Fruit fly (Drosophila melanogaster) whole organism, prepupa: ENCODE data around the gene CG33791.

ENCODE experiments used
- CG10631 ChIP-seq: fragments of 200-800 bp; sonication (Bioruptor generic); optimal IDR thresholded peaks from 2 replicates; lab custom pipeline; 2016; ENCODE audit warnings: missing biosample characterization, missing genetic modification characterization
- CG10669 ChIP-seq: fragments of 200-800 bp; sonication (Bioruptor generic); optimal IDR thresholded peaks from 3 replicates; lab custom pipeline; 2018; ENCODE audit warnings: missing biosample characterization, mild to moderate bottlenecking, missing genetic modification characterization, moderate library complexity
- CG11294 ChIP-seq: fragments of 200-800 bp; sonication (Bioruptor generic); IDR thresholded peaks from 2 replicates; pipeline ENCODE4 v1.3.6; 2022; ENCODE audit warnings: missing biosample characterization, missing genetic modification characterization
- CG11762 ChIP-seq: fragments of 200-800 bp; sonication (Bioruptor generic); optimal IDR thresholded peaks from 3 replicates; lab custom pipeline; 2016; ENCODE audit warnings: missing biosample characterization, missing genetic modification characterization; ENCODE audit not compliant: insufficient read depth
- CG11902 ChIP-seq: fragments of 200-800 bp; sonication (Bioruptor generic); optimal IDR thresholded peaks from 3 replicates; lab custom pipeline; 2016; ENCODE audit warnings: missing biosample characterization, missing genetic modification characterization
- CG15336 ChIP-seq: fragments of 200-800 bp; sonication (Bioruptor generic); IDR thresholded peaks from 2 replicates; pipeline ENCODE4 v1.3.6; 2022; ENCODE audit warnings: missing biosample characterization, missing genetic modification characterization
- CG1621 ChIP-seq: fragments of 200-800 bp; sonication (Bioruptor generic); optimal IDR thresholded peaks from 3 replicates; lab custom pipeline; 2018; ENCODE audit warnings: missing biosample characterization, mild to moderate bottlenecking, missing genetic modification characterization
- CG3032 ChIP-seq: fragments of 200-800 bp; optimal IDR thresholded peaks from 2 replicates; lab custom pipeline; 2019; ENCODE audit warnings: missing biosample characterization, mild to moderate bottlenecking, missing genetic modification characterization, moderate library complexity
- CG31627 ChIP-seq: fragments of 200-800 bp; sonication (Bioruptor generic); optimal IDR thresholded peaks from 3 replicates; lab custom pipeline; 2016; ENCODE audit warnings: missing biosample characterization, missing genetic modification characterization
- CG32006 ChIP-seq: fragments of 200-800 bp; sonication (Bioruptor generic); optimal IDR thresholded peaks from 3 replicates; lab custom pipeline; 2017; ENCODE audit warnings: missing biosample characterization, mild to moderate bottlenecking, missing genetic modification characterization
- CG34406 ChIP-seq: fragments of 200-800 bp; sonication (Bioruptor generic); optimal IDR thresholded peaks from 3 replicates; lab custom pipeline; 2016; ENCODE audit warnings: missing biosample characterization, missing genetic modification characterization
- CG3919 ChIP-seq: fragments of 200-800 bp; sonication (Bioruptor generic); optimal IDR thresholded peaks from 3 replicates; lab custom pipeline; 2016; ENCODE audit warnings: missing biosample characterization, missing genetic modification characterization
- CG4318 ChIP-seq: fragments of 200-800 bp; sonication (Bioruptor generic); optimal IDR thresholded peaks from 3 replicates; lab custom pipeline; 2017; ENCODE audit warnings: missing biosample characterization, mild to moderate bottlenecking, missing genetic modification characterization
- CG6163 ChIP-seq: fragments of 200-800 bp; sonication (Bioruptor generic); IDR thresholded peaks from 3 replicates; pipeline ENCODE4 v1.3.6; 2022; ENCODE audit warnings: missing biosample characterization, missing genetic modification characterization
- CG6276 ChIP-seq: fragments of 200-800 bp; sonication (Bioruptor generic); optimal IDR thresholded peaks from 2 replicates; lab custom pipeline; 2017; ENCODE audit warnings: missing biosample characterization, mild to moderate bottlenecking, missing genetic modification characterization
- CG6792 ChIP-seq: fragments of 200-800 bp; sonication (Bioruptor generic); optimal IDR thresholded peaks from 3 replicates; lab custom pipeline; 2016; ENCODE audit warnings: missing biosample characterization, missing genetic modification characterization
- CG6808 ChIP-seq: fragments of 200-800 bp; sonication (Bioruptor generic); optimal IDR thresholded peaks from 3 replicates; lab custom pipeline; 2017; ENCODE audit warnings: missing biosample characterization, missing genetic modification characterization, mild to moderate bottlenecking, moderate library complexity, missing genetic modification reagents
- CG6854 ChIP-seq: fragments of 200-800 bp; sonication (Bioruptor generic); optimal IDR thresholded peaks from 2 replicates; lab custom pipeline; 2017; ENCODE audit warnings: missing biosample characterization, mild to moderate bottlenecking, missing genetic modification characterization
- CG7368 ChIP-seq: fragments of 200-800 bp; sonication (Bioruptor generic); optimal IDR thresholded peaks from 3 replicates; lab custom pipeline; 2016; ENCODE audit warnings: missing biosample characterization, missing genetic modification characterization
- CG8119 ChIP-seq: fragments of 200-800 bp; sonication (Bioruptor generic); IDR thresholded peaks from 3 replicates; pipeline ENCODE4 v1.3.6; 2022; ENCODE audit warnings: missing biosample characterization, missing genetic modification characterization
- CG8319 ChIP-seq: fragments of 200-800 bp; sonication (Bioruptor generic); optimal IDR thresholded peaks from 3 replicates; lab custom pipeline; 2016; ENCODE audit warnings: missing biosample characterization, missing genetic modification characterization
- CG8632 ChIP-seq: fragments of 200-800 bp; sonication (Bioruptor generic); optimal IDR thresholded peaks from 3 replicates; lab custom pipeline; 2016; ENCODE audit warnings: missing biosample characterization, missing genetic modification characterization
- CG9139 ChIP-seq: fragments of 200-800 bp; sonication (Bioruptor generic); optimal IDR thresholded peaks from 3 replicates; lab custom pipeline; 2017; ENCODE audit warnings: missing biosample characterization, mild to moderate bottlenecking, missing genetic modification characterization
- Eip75B ChIP-seq: fragments of 200-800 bp; sonication (Bioruptor generic); optimal IDR thresholded peaks from 3 replicates; lab custom pipeline; 2016; ENCODE audit warnings: missing biosample characterization, missing genetic modification characterization
- Eip78C ChIP-seq: fragments of 200-800 bp; sonication (Bioruptor generic); peaks from one replicate; lab custom pipeline; 2016; ENCODE audit warnings: missing biosample characterization, missing genetic modification characterization
- Eip93F ChIP-seq: fragments of 200-800 bp; sonication (Bioruptor generic); optimal IDR thresholded peaks from 2 replicates; lab custom pipeline; 2016; ENCODE audit warnings: missing biosample characterization, mild to moderate bottlenecking, missing genetic modification characterization
- Ets21C ChIP-seq: fragments of 200-800 bp; sonication (Bioruptor generic); optimal IDR thresholded peaks from 3 replicates; lab custom pipeline; 2016; ENCODE audit warnings: missing biosample characterization, missing genetic modification characterization
- Gug ChIP-seq: fragments of 200-800 bp; sonication (Bioruptor generic); IDR thresholded peaks from 2 replicates; pipeline ENCODE4 v1.3.6; 2022; ENCODE audit warnings: missing biosample characterization, missing genetic modification characterization
- Hr39 ChIP-seq: fragments of 200-800 bp; sonication (Bioruptor generic); optimal IDR thresholded peaks from 2 replicates; lab custom pipeline; 2016; ENCODE audit warnings: missing biosample characterization, missing genetic modification characterization
- Hr4 ChIP-seq: fragments of 200-800 bp; sonication (Bioruptor generic); optimal IDR thresholded peaks from 3 replicates; lab custom pipeline; 2016; ENCODE audit warnings: missing biosample characterization, missing genetic modification characterization
- Lpt ChIP-seq: fragments of 200-800 bp; sonication (Bioruptor generic); optimal IDR thresholded peaks from 3 replicates; lab custom pipeline; 2016; ENCODE audit warnings: missing biosample characterization, missing genetic modification characterization
- OdsH ChIP-seq: fragments of 200-800 bp; sonication (Bioruptor generic); optimal IDR thresholded peaks from 3 replicates; lab custom pipeline; 2016; ENCODE audit warnings: missing biosample characterization, missing genetic modification characterization
- Smox ChIP-seq: fragments of 200-800 bp; sonication (Bioruptor generic); optimal IDR thresholded peaks from 3 replicates; lab custom pipeline; 2016; ENCODE audit warnings: missing biosample characterization, missing genetic modification characterization
- Sox102F ChIP-seq: fragments of 200-800 bp; sonication (Bioruptor generic); optimal IDR thresholded peaks from 2 replicates; lab custom pipeline; 2016; ENCODE audit warnings: missing biosample characterization, mild to moderate bottlenecking, missing genetic modification characterization
- Sox14 ChIP-seq: fragments of 200-800 bp; sonication (Bioruptor generic); optimal IDR thresholded peaks from 3 replicates; lab custom pipeline; 2016; ENCODE audit warnings: missing biosample characterization, missing genetic modification characterization
- Sox15 ChIP-seq: fragments of 200-800 bp; sonication (Bioruptor generic); optimal IDR thresholded peaks from 3 replicates; lab custom pipeline; 2016; ENCODE audit warnings: missing biosample characterization, missing genetic modification characterization
- achi ChIP-seq: fragments of 200-800 bp; sonication (Bioruptor generic); optimal IDR thresholded peaks from 3 replicates; lab custom pipeline; 2016; ENCODE audit warnings: missing biosample characterization, missing genetic modification characterization
- dac ChIP-seq: fragments of 200-800 bp; sonication (Bioruptor generic); optimal IDR thresholded peaks from 2 replicates; lab custom pipeline; 2017; ENCODE audit warnings: missing biosample characterization, mild to moderate bottlenecking, missing genetic modification characterization
- dsx ChIP-seq: fragments of 200-800 bp; optimal IDR thresholded peaks from 3 replicates; lab custom pipeline; 2019; ENCODE audit warnings: missing biosample characterization, mild to moderate bottlenecking, missing genetic modification characterization, moderate library complexity; ENCODE audit not compliant: poor library complexity, severe bottlenecking
- eg ChIP-seq: fragments of 200-800 bp; sonication (Bioruptor generic); IDR thresholded peaks from 3 replicates; pipeline ENCODE4 v1.3.6; 2022; ENCODE audit warnings: missing biosample characterization, missing genetic modification characterization
- esn ChIP-seq: fragments of 200-800 bp; sonication (Bioruptor generic); optimal IDR thresholded peaks from 2 replicates; lab custom pipeline; 2016; ENCODE audit warnings: missing biosample characterization, mild to moderate bottlenecking, missing genetic modification characterization, moderate library complexity
- fd59A ChIP-seq: fragments of 200-800 bp; sonication (Bioruptor generic); optimal IDR thresholded peaks from 2 replicates; lab custom pipeline; 2017; ENCODE audit warnings: missing biosample characterization, mild to moderate bottlenecking, missing genetic modification characterization, missing genetic modification reagents
- fd85E ChIP-seq: fragments of 200-800 bp; sonication (Bioruptor generic); optimal IDR thresholded peaks from 3 replicates; lab custom pipeline; 2016; ENCODE audit warnings: missing biosample characterization, missing genetic modification characterization
- fkh ChIP-seq: fragments of 200-800 bp; sonication (Bioruptor generic); optimal IDR thresholded peaks from 3 replicates; lab custom pipeline; 2017; ENCODE audit warnings: missing biosample characterization, mild to moderate bottlenecking, missing genetic modification characterization, moderate library complexity
- net ChIP-seq: fragments of 200-800 bp; sonication (Bioruptor generic); optimal IDR thresholded peaks from 3 replicates; lab custom pipeline; 2016; ENCODE audit warnings: missing biosample characterization, missing genetic modification characterization
- pdm3 ChIP-seq: fragments of 200-800 bp; sonication (Bioruptor generic); optimal IDR thresholded peaks from 3 replicates; lab custom pipeline; 2016; ENCODE audit warnings: missing biosample characterization, missing genetic modification characterization
- salr ChIP-seq, 2 experiments: fragments of 200-800 bp; sonication (Bioruptor generic); optimal IDR thresholded peaks; 3 replicates each; lab custom pipeline; 2016 to 2018; ENCODE audit warnings: missing biosample characterization in 2 of 2, missing genetic modification characterization in 2 of 2, mild to moderate bottlenecking in 1 of 2
- spab ChIP-seq: fragments of 200-800 bp; sonication (Bioruptor generic); optimal IDR thresholded peaks from 2 replicates; lab custom pipeline; 2017; ENCODE audit warnings: missing biosample characterization, mild to moderate bottlenecking, missing genetic modification characterization, missing genetic modification reagents
- ss ChIP-seq, 2 experiments: fragments of 200-800 bp; sonication (Bioruptor generic); optimal IDR thresholded peaks; 2 replicates in 1 of 2; 3 replicates in 1 of 2; lab custom pipeline; 2017 to 2018; ENCODE audit warnings: mild to moderate bottlenecking in 2 of 2, missing biosample characterization in 2 of 2, missing genetic modification characterization in 2 of 2, moderate library complexity in 1 of 2
- svp ChIP-seq: fragments of 200-800 bp; sonication (Bioruptor generic); peaks from one replicate; lab custom pipeline; 2016; ENCODE audit warnings: missing biosample characterization, missing genetic modification characterization

Gene CG33791

DNA sequence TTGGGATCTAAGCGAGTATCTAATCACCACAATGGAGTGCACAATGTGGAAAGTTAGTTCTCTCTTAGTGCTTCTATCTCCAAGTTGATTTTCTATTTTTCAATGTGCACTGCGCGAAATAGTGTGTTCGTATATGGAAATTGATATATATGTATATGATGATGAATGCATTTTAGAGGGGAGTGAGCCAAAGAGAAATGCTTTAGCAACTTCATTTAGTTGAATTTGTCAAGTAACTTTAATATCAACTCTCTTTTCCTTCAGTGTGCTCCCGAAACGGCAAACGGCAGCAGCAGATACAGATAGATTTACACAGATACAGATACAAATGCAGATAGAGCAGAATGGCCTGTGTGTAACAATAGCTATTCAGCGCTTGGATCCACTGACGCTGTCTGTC is 18.8 kb upstream of the CG33791 start (continued):
- TF ChIP-seq CG32006 (GFP tag; lab: Kevin White, UChicago) = peak; percentile 91
- TF ChIP-seq CG11294 = peak; percentile 76
- peak; percentile 7 for TF ChIP-seq Sox102F (GFP tag; lab: Kevin White, UChicago)
- peak; percentile 13 for TF ChIP-seq CG34406 (GFP tag; lab: Kevin White, UChicago)
- TF ChIP-seq Hr4 (GFP tag; lab: Kevin White, UChicago) = peak; percentile 92
- TF ChIP-seq fkh (GFP tag; lab: Kevin White, UChicago) = no peak
- no peak for TF ChIP-seq CG6163 (GFP tag; lab: Robert Waterston, UW)
- peak; percentile 37 for TF ChIP-seq svp (GFP tag; lab: Kevin White, UChicago)
- TF ChIP-seq Ets21C (GFP tag; lab: Kevin White, UChicago) = no peak
- peak; percentile 12 for TF ChIP-seq achi (GFP tag; lab: Kevin White, UChicago)
- peak; percentile 77 for TF ChIP-seq CG4318 (GFP tag; lab: Kevin White, UChicago)
- peak; percentile 72 for TF ChIP-seq Sox14 (GFP tag; lab: Kevin White, UChicago)
- TF ChIP-seq CG3032 = peak; percentile 3
- TF ChIP-seq Eip75B = peak; percentile 31
- no peak for TF ChIP-seq CG11762 (GFP tag; lab: Kevin White, UChicago)
- TF ChIP-seq ss (GFP tag; optimal IDR thresholded peaks at IDR 0.05; lab: Kevin White, UChicago) = no peak
- no peak for TF ChIP-seq CG11902 (GFP tag; lab: Kevin White, UChicago)
- peak; percentile 91 for TF ChIP-seq eg (GFP tag; lab: Robert Waterston, UW)
- peak; percentile 46 for TF ChIP-seq Hr39 (GFP tag; lab: Kevin White, UChicago)
- TF ChIP-seq CG9139 (GFP tag; lab: Kevin White, UChicago) = no peak
- no peak for TF ChIP-seq fd59A (GFP tag; lab: Kevin White, UChicago)
- peak; percentile 60 for TF ChIP-seq net (GFP tag; lab: Kevin White, UChicago)
- TF ChIP-seq CG8319 = no peak
- TF ChIP-seq Gug (GFP tag; lab: Robert Waterston, UW) = peak; percentile 88
- no peak for TF ChIP-seq spab (GFP tag; lab: Kevin White, UChicago)
- peak; percentile 15 for TF ChIP-seq CG31627 (GFP tag; lab: Kevin White, UChicago)
- TF ChIP-seq CG6792 (GFP tag; lab: Kevin White, UChicago) = no peak
- no peak for TF ChIP-seq CG10669
- TF ChIP-seq pdm3 (GFP tag; lab: Kevin White, UChicago) = peak; percentile 69
- peak; percentile 22 for TF ChIP-seq esn (GFP tag; lab: Kevin White, UChicago)
- no peak for TF ChIP-seq CG7368
- peak; percentile 70 for TF ChIP-seq OdsH (GFP tag; lab: Kevin White, UChicago)
- no peak for TF ChIP-seq dsx
- peak; percentile 88 for TF ChIP-seq Eip78C
- no peak for TF ChIP-seq CG1621 (tag; lab: Kevin White, UChicago)
- TF ChIP-seq CG10631 (GFP tag; lab: Kevin White, UChicago) = peak; percentile 53
- peak; percentile 12 for TF ChIP-seq Smox (GFP tag; lab: Kevin White, UChicago)
- peak; percentile 47 for TF ChIP-seq CG6276 (GFP tag; lab: Kevin White, UChicago)
- no peak for TF ChIP-seq CG6808
- TF ChIP-seq CG8119 = peak; percentile 87

DNA sequence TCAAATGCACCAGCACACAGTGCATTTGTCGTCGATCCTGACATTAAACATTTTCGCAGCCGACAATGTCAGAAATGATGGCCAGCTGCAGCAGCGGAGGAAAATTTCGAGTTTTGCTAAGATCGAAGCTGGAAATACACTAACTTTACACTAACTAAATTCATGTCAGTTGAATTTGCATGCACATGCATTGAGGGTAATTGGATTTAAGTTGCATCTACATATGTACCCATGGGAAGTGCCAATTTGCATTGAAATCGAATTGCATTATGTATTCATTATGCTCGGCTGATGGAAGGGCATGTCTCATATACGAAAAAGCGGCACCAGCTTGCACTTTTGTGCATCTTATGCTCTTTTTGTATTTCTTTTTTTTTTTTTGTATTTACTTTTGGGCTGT is 18.0 kb upstream of the CG33791 start:
- TF ChIP-seq salr (GFP tag; optimal IDR thresholded peaks at IDR 0.05; lab: Kevin White, UChicago) (peak; percentile 4 to 73), CG8632 (GFP tag; lab: Kevin White, UChicago) (peak; percentile 46), eg (GFP tag; lab: Robert Waterston, UW) (peak; percentile 96), CG9139 (GFP tag; lab: Kevin White, UChicago) (peak; percentile 73), CG7368 (peak; percentile 86), fkh (GFP tag; lab: Kevin White, UChicago) (no peak), CG6854 (GFP tag; lab: Kevin White, UChicago) (peak; percentile 80), dsx (peak; percentile 76), achi (GFP tag; lab: Kevin White, UChicago) (peak; percentile 87), CG3919 (GFP tag; lab: Kevin White, UChicago) (peak; percentile 93), Eip93F (GFP tag; lab: Kevin White, UChicago) (no peak), CG32006 (GFP tag; lab: Kevin White, UChicago) (peak; percentile 80), CG6792 (GFP tag; lab: Kevin White, UChicago) (peak; percentile 77), ss (GFP tag; optimal IDR thresholded peaks at IDR 0.05; lab: Kevin White, UChicago) (peak; percentile 46 to 67), Sox15 (GFP tag; lab: Kevin White, UChicago) (peak; percentile 51), CG15336 (GFP tag; lab: Robert Waterston, UW) (peak; percentile 94), Lpt (peak; percentile 73), dac (peak; percentile 59), Gug (GFP tag; lab: Robert Waterston, UW) (peak; percentile 96), CG8119 (peak; percentile 91), CG6808 (peak; percentile 79), Eip75B (peak; percentile 68), fd85E (peak; percentile 82), CG11902 (GFP tag; lab: Kevin White, UChicago) (peak; percentile 86)
